Fruit fly (Drosophila melanogaster) whole organism, prepupa: ENCODE measurements around the gene Ugt35B1.

ENCODE experiments used
- Blimp-1 ChIP-seq: fragments of 200-800 bp; sonication (Bioruptor generic); optimal IDR thresholded peaks from 3 replicates; lab custom pipeline; 2017; ENCODE audit warnings: missing biosample characterization, missing genetic modification characterization, mild to moderate bottlenecking, moderate library complexity, missing genetic modification reagents
- CG10631 ChIP-seq: fragments of 200-800 bp; sonication (Bioruptor generic); optimal IDR thresholded peaks from 2 replicates; lab custom pipeline; 2016; ENCODE audit warnings: missing biosample characterization, missing genetic modification characterization
- CG10669 ChIP-seq: fragments of 200-800 bp; sonication (Bioruptor generic); optimal IDR thresholded peaks from 3 replicates; lab custom pipeline; 2018; ENCODE audit warnings: missing biosample characterization, mild to moderate bottlenecking, missing genetic modification characterization, moderate library complexity
- CG11294 ChIP-seq: fragments of 200-800 bp; sonication (Bioruptor generic); IDR thresholded peaks from 2 replicates; pipeline ENCODE4 v1.3.6; 2022; ENCODE audit warnings: missing biosample characterization, missing genetic modification characterization
- CG11902 ChIP-seq: fragments of 200-800 bp; sonication (Bioruptor generic); optimal IDR thresholded peaks from 3 replicates; lab custom pipeline; 2016; ENCODE audit warnings: missing biosample characterization, missing genetic modification characterization
- CG15336 ChIP-seq: fragments of 200-800 bp; sonication (Bioruptor generic); IDR thresholded peaks from 2 replicates; pipeline ENCODE4 v1.3.6; 2022; ENCODE audit warnings: missing biosample characterization, missing genetic modification characterization
- CG1621 ChIP-seq: fragments of 200-800 bp; sonication (Bioruptor generic); optimal IDR thresholded peaks from 3 replicates; lab custom pipeline; 2018; ENCODE audit warnings: missing biosample characterization, mild to moderate bottlenecking, missing genetic modification characterization
- CG16779 ChIP-seq: fragments of 200-800 bp; sonication (Bioruptor generic); optimal IDR thresholded peaks from 3 replicates; lab custom pipeline; 2017; ENCODE audit warnings: missing biosample characterization, mild to moderate bottlenecking, missing genetic modification characterization
- CG3032 ChIP-seq: fragments of 200-800 bp; optimal IDR thresholded peaks from 2 replicates; lab custom pipeline; 2019; ENCODE audit warnings: missing biosample characterization, mild to moderate bottlenecking, missing genetic modification characterization, moderate library complexity
- CG32006 ChIP-seq: fragments of 200-800 bp; sonication (Bioruptor generic); optimal IDR thresholded peaks from 3 replicates; lab custom pipeline; 2017; ENCODE audit warnings: missing biosample characterization, mild to moderate bottlenecking, missing genetic modification characterization
- CG34406 ChIP-seq: fragments of 200-800 bp; sonication (Bioruptor generic); optimal IDR thresholded peaks from 3 replicates; lab custom pipeline; 2016; ENCODE audit warnings: missing biosample characterization, missing genetic modification characterization
- CG3919 ChIP-seq: fragments of 200-800 bp; sonication (Bioruptor generic); optimal IDR thresholded peaks from 3 replicates; lab custom pipeline; 2016; ENCODE audit warnings: missing biosample characterization, missing genetic modification characterization
- CG4318 ChIP-seq: fragments of 200-800 bp; sonication (Bioruptor generic); optimal IDR thresholded peaks from 3 replicates; lab custom pipeline; 2017; ENCODE audit warnings: missing biosample characterization, mild to moderate bottlenecking, missing genetic modification characterization
- CG6276 ChIP-seq: fragments of 200-800 bp; sonication (Bioruptor generic); optimal IDR thresholded peaks from 2 replicates; lab custom pipeline; 2017; ENCODE audit warnings: missing biosample characterization, mild to moderate bottlenecking, missing genetic modification characterization
- CG6792 ChIP-seq: fragments of 200-800 bp; sonication (Bioruptor generic); optimal IDR thresholded peaks from 3 replicates; lab custom pipeline; 2016; ENCODE audit warnings: missing biosample characterization, missing genetic modification characterization
- CG6808 ChIP-seq: fragments of 200-800 bp; sonication (Bioruptor generic); optimal IDR thresholded peaks from 3 replicates; lab custom pipeline; 2017; ENCODE audit warnings: missing biosample characterization, missing genetic modification characterization, mild to moderate bottlenecking, moderate library complexity, missing genetic modification reagents
- CG6854 ChIP-seq: fragments of 200-800 bp; sonication (Bioruptor generic); optimal IDR thresholded peaks from 2 replicates; lab custom pipeline; 2017; ENCODE audit warnings: missing biosample characterization, mild to moderate bottlenecking, missing genetic modification characterization
- CG7368 ChIP-seq: fragments of 200-800 bp; sonication (Bioruptor generic); optimal IDR thresholded peaks from 3 replicates; lab custom pipeline; 2016; ENCODE audit warnings: missing biosample characterization, missing genetic modification characterization
- CG8119 ChIP-seq: fragments of 200-800 bp; sonication (Bioruptor generic); IDR thresholded peaks from 3 replicates; pipeline ENCODE4 v1.3.6; 2022; ENCODE audit warnings: missing biosample characterization, missing genetic modification characterization
- CG8319 ChIP-seq: fragments of 200-800 bp; sonication (Bioruptor generic); optimal IDR thresholded peaks from 3 replicates; lab custom pipeline; 2016; ENCODE audit warnings: missing biosample characterization, missing genetic modification characterization
- CG8632 ChIP-seq: fragments of 200-800 bp; sonication (Bioruptor generic); optimal IDR thresholded peaks from 3 replicates; lab custom pipeline; 2016; ENCODE audit warnings: missing biosample characterization, missing genetic modification characterization
- CG9139 ChIP-seq: fragments of 200-800 bp; sonication (Bioruptor generic); optimal IDR thresholded peaks from 3 replicates; lab custom pipeline; 2017; ENCODE audit warnings: missing biosample characterization, mild to moderate bottlenecking, missing genetic modification characterization
- Eip75B ChIP-seq: fragments of 200-800 bp; sonication (Bioruptor generic); optimal IDR thresholded peaks from 3 replicates; lab custom pipeline; 2016; ENCODE audit warnings: missing biosample characterization, missing genetic modification characterization
- Eip93F ChIP-seq: fragments of 200-800 bp; sonication (Bioruptor generic); optimal IDR thresholded peaks from 2 replicates; lab custom pipeline; 2016; ENCODE audit warnings: missing biosample characterization, mild to moderate bottlenecking, missing genetic modification characterization
- Ets96B ChIP-seq: fragments of 200-800 bp; optimal IDR thresholded peaks from 2 replicates; lab custom pipeline; 2019; ENCODE audit warnings: missing biosample characterization, mild to moderate bottlenecking, missing genetic modification characterization, moderate library complexity
- Gug ChIP-seq: fragments of 200-800 bp; sonication (Bioruptor generic); IDR thresholded peaks from 2 replicates; pipeline ENCODE4 v1.3.6; 2022; ENCODE audit warnings: missing biosample characterization, missing genetic modification characterization
- Hr38 ChIP-seq: sonication (Bioruptor generic); optimal IDR thresholded peaks from 2 replicates; lab custom pipeline; 2016; ENCODE audit warnings: missing biosample characterization, missing genetic modification characterization
- Hr39 ChIP-seq: fragments of 200-800 bp; sonication (Bioruptor generic); optimal IDR thresholded peaks from 2 replicates; lab custom pipeline; 2016; ENCODE audit warnings: missing biosample characterization, missing genetic modification characterization
- Hr4 ChIP-seq: fragments of 200-800 bp; sonication (Bioruptor generic); optimal IDR thresholded peaks from 3 replicates; lab custom pipeline; 2016; ENCODE audit warnings: missing biosample characterization, missing genetic modification characterization
- Met ChIP-seq: fragments of 200-800 bp; sonication (Bioruptor generic); optimal IDR thresholded peaks from 3 replicates; lab custom pipeline; 2016; ENCODE audit warnings: missing biosample characterization, missing genetic modification characterization
- OdsH ChIP-seq: fragments of 200-800 bp; sonication (Bioruptor generic); optimal IDR thresholded peaks from 3 replicates; lab custom pipeline; 2016; ENCODE audit warnings: missing biosample characterization, missing genetic modification characterization
- Smox ChIP-seq: fragments of 200-800 bp; sonication (Bioruptor generic); optimal IDR thresholded peaks from 3 replicates; lab custom pipeline; 2016; ENCODE audit warnings: missing biosample characterization, missing genetic modification characterization
- achi ChIP-seq: fragments of 200-800 bp; sonication (Bioruptor generic); optimal IDR thresholded peaks from 3 replicates; lab custom pipeline; 2016; ENCODE audit warnings: missing biosample characterization, missing genetic modification characterization
- acj6 ChIP-seq: fragments of 200-800 bp; sonication (Bioruptor generic); optimal IDR thresholded peaks from 3 replicates; lab custom pipeline; 2016; ENCODE audit warnings: missing biosample characterization, missing genetic modification characterization
- cyc ChIP-seq: fragments of 200-800 bp; sonication (Bioruptor generic); optimal IDR thresholded peaks from 3 replicates; lab custom pipeline; 2016; ENCODE audit warnings: missing biosample characterization, missing genetic modification characterization
- dac ChIP-seq: fragments of 200-800 bp; sonication (Bioruptor generic); optimal IDR thresholded peaks from 2 replicates; lab custom pipeline; 2017; ENCODE audit warnings: missing biosample characterization, mild to moderate bottlenecking, missing genetic modification characterization
- dsx ChIP-seq: fragments of 200-800 bp; optimal IDR thresholded peaks from 3 replicates; lab custom pipeline; 2019; ENCODE audit warnings: missing biosample characterization, mild to moderate bottlenecking, missing genetic modification characterization, moderate library complexity; ENCODE audit not compliant: poor library complexity, severe bottlenecking
- eg ChIP-seq: fragments of 200-800 bp; sonication (Bioruptor generic); IDR thresholded peaks from 3 replicates; pipeline ENCODE4 v1.3.6; 2022; ENCODE audit warnings: missing biosample characterization, missing genetic modification characterization
- lz ChIP-seq: fragments of 200-800 bp; sonication (Bioruptor generic); optimal IDR thresholded peaks from 3 replicates; lab custom pipeline; 2016; ENCODE audit warnings: missing biosample characterization, missing genetic modification characterization
- net ChIP-seq: fragments of 200-800 bp; sonication (Bioruptor generic); optimal IDR thresholded peaks from 3 replicates; lab custom pipeline; 2016; ENCODE audit warnings: missing biosample characterization, missing genetic modification characterization
- pdm3 ChIP-seq: fragments of 200-800 bp; sonication (Bioruptor generic); optimal IDR thresholded peaks from 3 replicates; lab custom pipeline; 2016; ENCODE audit warnings: missing biosample characterization, missing genetic modification characterization
- spab ChIP-seq: fragments of 200-800 bp; sonication (Bioruptor generic); optimal IDR thresholded peaks from 2 replicates; lab custom pipeline; 2017; ENCODE audit warnings: missing biosample characterization, mild to moderate bottlenecking, missing genetic modification characterization, missing genetic modification reagents
- ss ChIP-seq, 2 experiments: fragments of 200-800 bp; sonication (Bioruptor generic); optimal IDR thresholded peaks; 2 replicates in 1 of 2; 3 replicates in 1 of 2; lab custom pipeline; 2017 to 2018; ENCODE audit warnings: mild to moderate bottlenecking in 2 of 2, missing biosample characterization in 2 of 2, missing genetic modification characterization in 2 of 2, moderate library complexity in 1 of 2
- svp ChIP-seq: fragments of 200-800 bp; sonication (Bioruptor generic); peaks from one replicate; lab custom pipeline; 2016; ENCODE audit warnings: missing biosample characterization, missing genetic modification characterization
- topi ChIP-seq: fragments of 200-800 bp; sonication (Bioruptor generic); optimal IDR thresholded peaks from 3 replicates; lab custom pipeline; 2016; ENCODE audit warnings: missing biosample characterization, missing genetic modification characterization
- vri ChIP-seq: fragments of 200-800 bp; sonication (Bioruptor generic); optimal IDR thresholded peaks from 3 replicates; lab custom pipeline; 2016; ENCODE audit warnings: missing biosample characterization, mild to moderate bottlenecking, missing genetic modification characterization

The Ugt35B1 gene

DNA sequence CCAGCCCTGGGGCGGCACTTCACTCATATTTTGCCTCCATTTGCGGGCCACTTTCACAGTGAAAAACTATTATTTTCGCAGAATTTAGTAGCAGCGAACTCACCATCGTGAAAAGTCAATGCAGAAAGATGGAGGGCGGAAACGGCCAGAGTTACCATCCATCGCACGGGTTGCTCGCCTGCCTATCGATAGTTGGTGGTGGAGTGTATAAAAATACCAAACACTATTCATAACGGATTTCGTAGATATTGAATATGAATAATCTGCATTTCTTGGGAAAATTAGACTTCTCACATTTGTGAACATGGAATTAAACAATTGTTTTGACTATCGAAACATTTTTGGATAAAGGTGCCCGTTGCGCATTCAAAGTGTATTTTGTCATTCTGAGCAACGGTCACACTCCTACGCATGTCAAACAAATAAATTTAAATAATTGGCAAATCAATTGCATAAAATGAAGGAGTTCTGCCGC, 46.1 kb upstream of the Ugt35B1 start, which contains the start of the genes RpS25 and CG4820 (continued):
- TF ChIP-seq CG32006 (GFP tag; lab: Kevin White, UChicago) (peak; percentile 56), Ets96B (tag; lab: Kevin White, UChicago) (peak; percentile 41), dac (GFP tag; lab: Kevin White, UChicago) (peak; percentile 64), CG11294 (GFP tag; lab: Robert Waterston, UW) (0 out of 2 replicates have a peak, but pooled peaks have one; percentile 36), Gug (GFP tag; lab: Robert Waterston, UW) (no peak), CG7368 (GFP tag; lab: Kevin White, UChicago) (peak; percentile 88), spab (peak; percentile 57), CG15336 (GFP tag; lab: Robert Waterston, UW) (peak; percentile 24; the same call in 1 of the 2 replicates), achi (peak; percentile 87), CG6276 (GFP tag; lab: Kevin White, UChicago) (no peak), CG4318 (GFP tag; lab: Kevin White, UChicago) (no peak), lz (GFP tag; lab: Kevin White, UChicago) (peak; percentile 91), acj6 (GFP tag; lab: Kevin White, UChicago) (peak; percentile 84), dsx (GFP tag; lab: Kevin White, UChicago) (peak; percentile 31), net (GFP tag; lab: Kevin White, UChicago) (peak; percentile 88), Hr39 (GFP tag; lab: Kevin White, UChicago) (peak; percentile 84), CG6808 (GFP tag; lab: Kevin White, UChicago) (peak; percentile 79), pdm3 (GFP tag; lab: Kevin White, UChicago) (peak; percentile 82), CG6792 (peak; percentile 77), CG10669 (GFP tag; lab: Kevin White, UChicago) (peak; percentile 76), Hr4 (GFP tag; lab: Kevin White, UChicago) (no peak)

DNA sequence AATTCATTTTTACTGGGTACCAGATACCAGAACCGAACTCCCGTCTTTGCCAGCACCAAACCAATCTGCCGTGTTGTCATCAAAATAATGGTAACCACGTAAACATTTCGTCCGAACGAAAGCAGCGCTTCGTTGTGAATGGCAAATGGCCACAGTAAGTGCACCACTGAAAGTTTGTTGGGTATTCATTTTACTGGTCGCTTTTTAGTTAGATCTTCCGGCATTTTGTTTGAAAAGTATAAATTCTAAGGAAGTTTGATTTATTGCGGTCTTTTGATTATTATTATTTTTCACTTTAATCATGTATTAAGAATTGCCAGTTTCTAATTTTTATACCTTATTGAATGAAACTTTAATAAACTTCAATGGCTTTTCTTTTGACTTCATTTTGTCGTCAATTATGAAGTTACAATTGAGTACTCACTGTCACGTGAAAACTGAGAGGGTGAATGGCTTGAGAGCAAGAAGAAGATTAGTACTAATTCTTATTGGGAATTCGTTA, 44.5 kb upstream of the Ugt35B1 start, which contains the start of gene ZnT86D:
TSS of gene ZnT86D (minus strand) at position 91 of the 502 bp plus-strand sequence.
- TF ChIP-seq net (GFP tag; lab: Kevin White, UChicago) (peak; percentile 44), vri (GFP tag; lab: Kevin White, UChicago) (peak; percentile 56), CG15336 (GFP tag; lab: Robert Waterston, UW) (peak; percentile 60), achi (peak; percentile 64), CG10631 (GFP tag; lab: Kevin White, UChicago) (peak; percentile 76), Blimp-1 (peak; percentile 35), CG8319 (GFP tag; lab: Kevin White, UChicago) (no peak), CG34406 (GFP tag; lab: Kevin White, UChicago) (peak; percentile 50), CG8119 (GFP tag; lab: Robert Waterston, UW) (peak; percentile 51; the same call in 2 of the 3 replicates), spab (no peak), CG16779 (tag; lab: Kevin White, UChicago) (no peak), topi (GFP tag; lab: Kevin White, UChicago) (peak; percentile 78), OdsH (GFP tag; lab: Kevin White, UChicago) (peak; percentile 71), CG1621 (tag; lab: Kevin White, UChicago) (peak; percentile 45), cyc (GFP tag; lab: Kevin White, UChicago) (peak; percentile 76), Hr38 (GFP tag; lab: Kevin White, UChicago) (no peak), acj6 (GFP tag; lab: Kevin White, UChicago) (peak; percentile 61), dac (GFP tag; lab: Kevin White, UChicago) (peak; percentile 22), CG4318 (GFP tag; lab: Kevin White, UChicago) (no peak), svp (GFP tag; lab: Kevin White, UChicago) (no peak), Smox (GFP tag; lab: Kevin White, UChicago) (peak; percentile 65), CG11902 (GFP tag; lab: Kevin White, UChicago) (peak; percentile 67), CG6808 (GFP tag; lab: Kevin White, UChicago) (peak; percentile 44), CG6854 (GFP tag; lab: Kevin White, UChicago) (peak; percentile 51), CG6276 (GFP tag; lab: Kevin White, UChicago) (no peak), eg (peak; percentile 61), Met (GFP tag; lab: Kevin White, UChicago) (peak; percentile 76), CG3032 (tag; lab: Kevin White, UChicago) (peak; percentile 71), CG7368 (GFP tag; lab: Kevin White, UChicago) (no peak), ss (GFP tag; optimal IDR thresholded peaks at IDR 0.05; lab: Kevin White, UChicago) (peak; percentile 11 to 67), pdm3 (GFP tag; lab: Kevin White, UChicago) (peak; percentile 69), CG8632 (no peak), CG3919 (GFP tag; lab: Kevin White, UChicago) (peak; percentile 62), dsx (GFP tag; lab: Kevin White, UChicago) (peak; percentile 56), Eip93F (GFP tag; lab: Kevin White, UChicago) (no peak), Eip75B (GFP tag; lab: Kevin White, UChicago) (peak; percentile 70), Gug (GFP tag; lab: Robert Waterston, UW) (0 out of 2 replicates have a peak, but pooled peaks have one; percentile 54), Ets96B (tag; lab: Kevin White, UChicago) (peak; percentile 62), CG9139 (GFP tag; lab: Kevin White, UChicago) (no peak)
